Worm (Caenorhabditis elegans) whole organism, young adult: ENCODE results near the gene xrn-2.

Experiments
- B0035.1 ChIP-seq: sonication (generic microtip); optimal IDR thresholded peaks from 2 replicates; lab custom pipeline; 2016; ENCODE audit warnings: missing genetic modification characterization, mild to moderate bottlenecking, missing compliant biosample characterization, missing genotype, missing genetic modification reagents
- C06A6.2 ChIP-seq: fragments of 200-800 bp; sonication (Bioruptor generic); conservative IDR thresholded peaks from 2 replicates; pipeline ENCODE4 v1.3.6; 2022; ENCODE audit warnings: missing genetic modification characterization, missing compliant biosample characterization
- F10E7.11 ChIP-seq: sonication (generic microtip); optimal IDR thresholded peaks from 2 replicates; lab custom pipeline; 2017; ENCODE audit warnings: mild to moderate bottlenecking, missing genetic modification characterization, moderate library complexity, missing compliant biosample characterization
- F23B12.7 ChIP-seq: sonication (generic microtip); optimal IDR thresholded peaks from 2 replicates; lab custom pipeline; 2017; ENCODE audit warnings: missing genetic modification characterization, mild to moderate bottlenecking, missing compliant biosample characterization, antibody characterized with exemption, moderate library complexity; ENCODE audit not compliant: insufficient read depth
- F37B4.10 ChIP-seq: fragments of 200-800 bp; sonication (Bioruptor generic); IDR thresholded peaks from 2 replicates; pipeline ENCODE4 v1.3.6; 2022; ENCODE audit warnings: missing genetic modification characterization, missing compliant biosample characterization
- K12H6.12 ChIP-seq: fragments of 200-800 bp; sonication (Bioruptor generic); optimal IDR thresholded peaks from 2 replicates; lab custom pipeline; 2018; ENCODE audit warnings: mild to moderate bottlenecking, missing genetic modification characterization, missing compliant biosample characterization
- T26A5.8 ChIP-seq: sonication (generic microtip); optimal IDR thresholded peaks from 2 replicates; lab custom pipeline; 2016; ENCODE audit warnings: missing genetic modification characterization, missing compliant biosample characterization
- Y53F4B.3 ChIP-seq: fragments of 200-800 bp; sonication (Bioruptor generic); IDR thresholded peaks from 2 replicates; pipeline ENCODE4 v1.3.6; 2022; ENCODE audit warnings: missing genetic modification reagents, missing genetic modification characterization, missing compliant biosample characterization
- Y53G8AR.9 ChIP-seq: fragments of 200-800 bp; sonication (Bioruptor generic); conservative IDR thresholded peaks from 2 replicates; pipeline ENCODE4 v1.3.6; 2022; ENCODE audit warnings: missing genetic modification reagents, missing genetic modification characterization, missing compliant biosample characterization
- Y67H2A.10 ChIP-seq: fragments of 200-800 bp; sonication (Bioruptor generic); conservative IDR thresholded peaks from 2 replicates; pipeline ENCODE4 v1.3.6; 2022; ENCODE audit warnings: missing genetic modification reagents, missing genetic modification characterization, missing compliant biosample characterization
- Y95B8A.8 ChIP-seq: fragments of 200-800 bp; sonication (Bioruptor generic); IDR thresholded peaks from 2 replicates; pipeline ENCODE4 v1.3.6; 2022; ENCODE audit warnings: missing genetic modification reagents, missing genetic modification characterization, missing compliant biosample characterization
- atf-7 ChIP-seq: sonication (generic microtip); optimal IDR thresholded peaks from 2 replicates; lab custom pipeline; 2017; ENCODE audit warnings: mild to moderate bottlenecking, missing genetic modification characterization, missing compliant biosample characterization
- ccch-3 ChIP-seq: fragments of 200-800 bp; sonication (Bioruptor generic); optimal IDR thresholded peaks from 2 replicates; lab custom pipeline; 2018; ENCODE audit warnings: mild to moderate bottlenecking, missing genetic modification characterization, missing compliant biosample characterization
- cebp-1 ChIP-seq, 2 experiments: fragments of 200-800 bp in 1 of 2; sonication (Bioruptor generic) in 1 of 2; sonication (generic microtip) in 1 of 2; IDR thresholded peaks in 1 of 2; optimal IDR thresholded peaks in 1 of 2; 2 replicates each; pipeline versions ENCODE4 v1.3.6 to Lab custom; 2017 to 2022; ENCODE audit warnings: missing compliant biosample characterization in 2 of 2, missing genetic modification characterization in 2 of 2, mild to moderate bottlenecking in 1 of 2, missing genetic modification reagents in 1 of 2, moderate library complexity in 1 of 2
- ceh-40 ChIP-seq: fragments of 200-800 bp; sonication (Bioruptor generic); IDR thresholded peaks from 2 replicates; pipeline ENCODE4 v1.3.6; 2022; ENCODE audit warnings: missing genetic modification characterization, missing compliant biosample characterization
- ceh-79 ChIP-seq: sonication (generic microtip); optimal IDR thresholded peaks from 2 replicates; lab custom pipeline; 2017; ENCODE audit warnings: mild to moderate bottlenecking, missing genetic modification characterization, missing compliant biosample characterization
- dpff-1 ChIP-seq: sonication (generic microtip); optimal IDR thresholded peaks from 2 replicates; lab custom pipeline; 2017; ENCODE audit warnings: mild to moderate bottlenecking, missing genetic modification characterization, missing compliant biosample characterization
- egrh-3 ChIP-seq: fragments of 200-800 bp; sonication (Bioruptor generic); IDR thresholded peaks from 2 replicates; pipeline ENCODE4 v1.3.6; 2022; ENCODE audit warnings: missing genetic modification reagents, missing genetic modification characterization, missing compliant biosample characterization
- gei-17 ChIP-seq: fragments of 200-800 bp; sonication (Bioruptor generic); optimal IDR thresholded peaks from 2 replicates; lab custom pipeline; 2018; ENCODE audit warnings: mild to moderate bottlenecking, missing genetic modification characterization, missing compliant biosample characterization
- hlh-12 ChIP-seq: sonication (generic microtip); optimal IDR thresholded peaks from 2 replicates; lab custom pipeline; 2016; ENCODE audit warnings: missing genetic modification characterization, missing compliant biosample characterization
- lin-40 ChIP-seq: sonication (generic microtip); optimal IDR thresholded peaks from 2 replicates; lab custom pipeline; 2016; ENCODE audit warnings: missing genetic modification characterization, mild to moderate bottlenecking, missing compliant biosample characterization, missing genotype, missing genetic modification reagents
- lin-54 ChIP-seq: fragments of 200-800 bp; sonication (Bioruptor generic); optimal IDR thresholded peaks from 2 replicates; lab custom pipeline; 2018; ENCODE audit warnings: mild to moderate bottlenecking, missing genetic modification characterization, missing compliant biosample characterization
- madf-6 ChIP-seq: fragments of 200-800 bp; sonication (Bioruptor generic); IDR thresholded peaks from 2 replicates; pipeline ENCODE4 v1.3.6; 2022; ENCODE audit warnings: missing genetic modification reagents, missing genetic modification characterization, missing compliant biosample characterization
- madf-8 ChIP-seq: fragments of 200-800 bp; sonication (Bioruptor generic); conservative IDR thresholded peaks from 2 replicates; pipeline ENCODE4 v1.3.6; 2022; ENCODE audit warnings: missing genetic modification reagents, missing genetic modification characterization, missing compliant biosample characterization
- mcd-1 ChIP-seq: fragments of 200-800 bp; sonication (Bioruptor generic); IDR thresholded peaks from 2 replicates; pipeline ENCODE4 v1.3.6; 2022; ENCODE audit warnings: missing genetic modification reagents, missing genetic modification characterization, missing compliant biosample characterization
- nfyb-1 ChIP-seq: fragments of 200-800 bp; sonication (Bioruptor generic); IDR thresholded peaks from 2 replicates; pipeline ENCODE4 v1.3.6; 2022; ENCODE audit warnings: missing genetic modification reagents, missing genetic modification characterization, missing compliant biosample characterization
- pha-4 ChIP-seq: fragments of 150-350 bp; sonication (generic microtip); optimal IDR thresholded peaks from 2 replicates; lab custom pipeline; 2014; ENCODE audit warnings: missing biosample characterization, missing genetic modification reagents, missing genetic modification characterization
- sdz-38 ChIP-seq: sonication (generic microtip); optimal IDR thresholded peaks from 2 replicates; lab custom pipeline; 2016; ENCODE audit warnings: missing genotype, missing genetic modification characterization, missing compliant biosample characterization
- sea-2 ChIP-seq: fragments of 200-800 bp; sonication (Bioruptor generic); IDR thresholded peaks from 2 replicates; pipeline ENCODE4 v1.3.6; 2022; ENCODE audit warnings: missing genetic modification characterization, missing compliant biosample characterization
- snpc-4 ChIP-seq, 5 experiments: fragments of 150-350 bp in 1 of 5; sonication (generic microtip) in 4 of 5; optimal IDR thresholded peaks; 2 replicates each; lab custom pipeline; 2014 to 2018; ENCODE audit warnings: missing genetic modification characterization in 5 of 5, missing biosample characterization in 3 of 5, antibody characterized with exemption in 2 of 5, mild to moderate bottlenecking in 2 of 5, missing compliant biosample characterization in 2 of 5, missing genotype in 2 of 5, moderate library complexity in 2 of 5, missing genetic modification reagents in 1 of 5
- unc-130 ChIP-seq: sonication (generic microtip); optimal IDR thresholded peaks from 2 replicates; lab custom pipeline; 2016; ENCODE audit warnings: missing genetic modification reagents, missing genetic modification characterization, missing compliant biosample characterization
- xnd-1 ChIP-seq: sonication (generic microtip); optimal IDR thresholded peaks from 2 replicates; lab custom pipeline; 2016; ENCODE audit warnings: missing genotype, missing genetic modification reagents, missing genetic modification characterization, missing compliant biosample characterization
- zfh-2 ChIP-seq: fragments of 200-800 bp; sonication (Bioruptor generic); conservative IDR thresholded peaks from 2 replicates; pipeline ENCODE4 v1.3.6; 2022; ENCODE audit warnings: missing genetic modification reagents, missing genetic modification characterization, missing compliant biosample characterization

The xrn-2 gene

ce11 chrII:14173176-14173575, 17.6 kb downstream of the xrn-2 start:
- TF ChIP-seq C06A6.2 (GFP tag; lab: Robert Waterston, UW) (no peak), Y67H2A.10 (GFP tag; lab: Robert Waterston, UW) (no peak), mcd-1 (GFP tag; lab: Robert Waterston, UW) (no peak), madf-6 (GFP tag; lab: Robert Waterston, UW) (no peak), egrh-3 (GFP tag; lab: Robert Waterston, UW) (no peak), pha-4 (tag; lab: Kevin White, UChicago) (no peak), unc-130 (no peak), snpc-4 (GFP tag; optimal IDR thresholded peaks at IDR 0.05; lab: Kevin White, UChicago) (no peak), snpc-4 (tag; optimal IDR thresholded peaks at IDR 0.05; lab: Kevin White, UChicago) (no peak), hlh-12 (tag; lab: Kevin White, UChicago) (no peak)

ce11 chrII:14175099-14175498, 19.5 kb downstream of the xrn-2 start, which contains the start of gene Y48B6A.5:
Y48B6A.5 (minus strand) TSS chrII:14175199.
- TF ChIP-seq dpff-1 (no peak), unc-130 (no peak), F23B12.7 (tag; lab: Kevin White, UChicago) (no peak), Y53F4B.3 (no peak), gei-17 (GFP tag; lab: Kevin White, UChicago) (no peak), Y53G8AR.9 (GFP tag; lab: Robert Waterston, UW) (no peak), ceh-40 (GFP tag; lab: Robert Waterston, UW) (no peak), B0035.1 (tag; lab: Kevin White, UChicago) (no peak), atf-7 (tag; lab: Kevin White, UChicago) (no peak), xnd-1 (no peak), nfyb-1 (GFP tag; lab: Robert Waterston, UW) (no peak), Y67H2A.10 (GFP tag; lab: Robert Waterston, UW) (no peak), K12H6.12 (no peak), sea-2 (GFP tag; lab: Robert Waterston, UW) (no peak), Y95B8A.8 (GFP tag; lab: Robert Waterston, UW) (no peak), egrh-3 (GFP tag; lab: Robert Waterston, UW) (no peak), ccch-3 (no peak), F10E7.11 (tag; lab: Kevin White, UChicago) (no peak), sdz-38 (tag; lab: Kevin White, UChicago) (no peak), F37B4.10 (GFP tag; lab: Robert Waterston, UW) (no peak)
- TF ChIP-seq, all 124 proteins: peak for 0

- TF ChIP-seq madf-8: no peak
- peak; percentile 50; the same call in 1 of the 2 replicates for TF ChIP-seq zfh-2 (GFP tag; lab: Robert Waterston, UW)
Observed at ce11 chrII:14176642-14177041, 21.1 kb downstream of the xrn-2 start.

ce11 chrII:14178233-14178969, 22.8 kb downstream of the xrn-2 start, which contains the start of gene efhd-1:
efhd-1 (plus strand) TSS chrII:14178814.
- TF ChIP-seq ceh-79 (tag; lab: Kevin White, UChicago) (no peak), T26A5.8 (tag; lab: Kevin White, UChicago) (no peak), lin-40 (tag; lab: Kevin White, UChicago) (no peak), cebp-1 (GFP tag; IDR thresholded peaks at IDR 0.05; lab: Robert Waterston, UW) (no peak), cebp-1 (tag; optimal IDR thresholded peaks at IDR 0.05; lab: Kevin White, UChicago) (peak; percentile 91), lin-54 (GFP tag; lab: Kevin White, UChicago) (no peak)
